Fruit fly (Drosophila melanogaster): ENCODE results near the gene Polr2I.

DNA sequence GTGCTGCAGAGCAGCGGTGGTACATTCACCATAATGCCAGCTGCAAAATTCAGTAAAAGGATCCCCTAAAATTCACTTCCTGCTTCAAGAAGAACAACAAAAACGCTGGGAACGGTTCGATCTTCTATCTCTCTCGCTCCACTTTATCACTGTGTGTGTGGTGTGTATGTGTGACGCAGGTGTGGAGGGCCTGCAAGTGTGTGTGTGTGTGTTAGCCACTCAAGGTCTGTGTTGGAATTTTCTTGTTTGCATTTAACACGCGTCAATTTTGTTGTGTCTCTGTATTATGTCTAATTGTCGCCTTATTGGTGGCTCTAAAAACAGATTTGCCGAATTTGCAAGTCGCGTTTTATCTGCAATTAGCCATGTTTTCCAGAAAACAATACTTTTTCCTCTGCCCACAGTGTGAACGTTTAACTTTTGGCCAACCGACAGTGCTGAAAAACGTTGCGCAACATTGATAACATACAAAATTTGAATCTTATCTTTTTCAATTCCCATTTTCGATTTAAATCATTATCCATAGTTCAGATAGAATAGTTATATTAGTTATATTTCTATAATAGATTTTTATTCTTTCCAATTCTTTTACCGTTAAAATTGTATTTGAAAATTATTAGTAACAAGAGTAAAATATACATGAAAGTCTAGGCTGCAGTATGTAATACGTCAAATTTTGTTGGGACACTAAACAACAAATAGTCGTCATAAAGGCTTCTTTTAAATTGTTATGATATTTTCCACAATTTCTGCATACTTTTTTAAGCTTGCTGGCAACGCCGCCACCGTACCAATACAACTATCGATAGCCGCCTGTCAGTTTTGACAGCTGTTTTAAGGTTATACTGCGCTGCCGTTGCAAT is 17.6 kb downstream of the Polr2I start, which contains the start of the genes Afti and ATPsynE:
- TF ChIP-seq psq (optimal IDR thresholded peaks at IDR 0.05) = no peak
- TF ChIP-seq CG8478 (optimal IDR thresholded peaks at IDR 0.05) = peak; percentile 68
- no peak for TF ChIP-seq pan (optimal IDR thresholded peaks at IDR 0.05)

Measured in whole organism.